Worm (Caenorhabditis elegans): Measurements from ENCODE around the gene F58E6.5.

F58E6.5 gene

ce11 chrV:9740858-9741257 is 13.5 kb downstream of the F58E6.5 start, which contains the start of gene sta-2 (continued):
- peak; percentile 80 for TF ChIP-seq blmp-1 (tag; optimal IDR thresholded peaks at IDR 0.05; ENCODE audit: insufficient read depth)
- TF ChIP-seq lsy-2 (tag; optimal IDR thresholded peaks at IDR 0.05), result no peak
- no peak for TF ChIP-seq ama-1 (optimal IDR thresholded peaks at IDR 0.05)
- TF ChIP-seq ceh-82 (tag; optimal IDR thresholded peaks at IDR 0.05), result no peak
- no peak for TF ChIP-seq mab-5 (tag; optimal IDR thresholded peaks at IDR 0.05)
- no peak for TF ChIP-seq nhr-12 (tag; optimal IDR thresholded peaks at IDR 0.05)
- no peak for TF ChIP-seq F13H6.1 (tag; optimal IDR thresholded peaks at IDR 0.05)

DNA sequence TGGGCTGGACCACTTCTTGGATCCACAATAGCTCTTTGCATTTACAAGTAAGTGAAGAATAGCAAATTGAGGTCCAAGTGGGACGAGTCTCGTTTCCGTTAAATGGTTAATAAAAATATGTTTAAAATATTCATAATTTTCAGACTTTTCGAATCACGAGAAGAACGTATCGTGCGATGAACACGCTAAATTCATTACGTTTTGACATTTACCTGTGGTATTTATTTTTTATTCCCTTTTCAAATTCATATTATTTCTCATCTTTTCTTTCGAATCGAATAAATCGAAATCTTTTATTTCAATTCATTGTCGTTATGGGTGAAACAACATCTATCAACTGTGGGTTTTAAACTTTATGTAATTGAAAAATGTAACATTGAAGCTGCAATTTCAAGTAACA is 15.0 kb downstream of the F58E6.5 start, which contains the start of gene marc-1:
marc-1 (plus strand) TSS at position 301 of the 400 bp plus-strand sequence.
- TF ChIP-seq nhr-77 (tag; optimal IDR thresholded peaks at IDR 0.05), result no peak

DNA sequence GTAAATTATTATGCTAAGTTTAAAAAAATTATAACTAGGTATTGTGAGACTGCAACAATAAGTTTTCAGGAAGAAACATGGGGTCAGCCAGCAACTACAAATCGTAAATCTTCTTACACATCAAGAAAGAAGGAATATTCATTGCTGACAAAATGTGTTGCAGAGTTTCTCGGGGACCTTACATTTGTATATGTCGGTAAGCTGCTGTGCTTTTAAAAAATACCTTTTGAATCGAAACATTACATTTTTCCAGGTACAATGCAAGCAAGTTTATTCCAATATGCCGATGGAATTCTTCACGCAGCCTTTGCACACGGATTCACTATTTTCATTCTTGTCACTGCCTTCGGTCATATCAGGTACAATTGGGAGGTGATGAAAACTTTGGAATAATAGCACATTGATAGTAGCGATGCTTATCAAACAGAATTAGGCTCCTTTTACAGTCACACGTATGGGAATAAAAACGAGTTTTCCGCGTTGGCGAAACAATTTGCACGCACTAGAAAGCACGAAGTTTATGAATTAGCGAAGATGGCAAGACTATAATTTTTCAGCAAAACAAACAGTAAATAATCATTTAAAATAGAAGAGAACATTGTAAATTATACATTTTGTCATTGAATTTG is 16.2 kb downstream of the F58E6.5 start:
- TF ChIP-seq nhr-77 (tag; optimal IDR thresholded peaks at IDR 0.05) (no peak), F13H6.1 (tag; optimal IDR thresholded peaks at IDR 0.05) (no peak), unc-55 (GFP tag; optimal IDR thresholded peaks at IDR 0.05) (no peak), unc-62 (GFP tag; optimal IDR thresholded peaks at IDR 0.05) (no peak), ZK546.5 (tag; optimal IDR thresholded peaks at IDR 0.05) (no peak), aly-2 (tag; optimal IDR thresholded peaks at IDR 0.05) (no peak), elt-1 (tag; optimal IDR thresholded peaks at IDR 0.05) (no peak), gmeb-1 (tag; optimal IDR thresholded peaks at IDR 0.05) (no peak), sma-9 (GFP tag; optimal IDR thresholded peaks at IDR 0.05) (peak; percentile 24), sma-9 (tag; optimal IDR thresholded peaks at IDR 0.05) (no peak), elt-3 (tag; optimal IDR thresholded peaks at IDR 0.05) (no peak), snpc-4 (tag; optimal IDR thresholded peaks at IDR 0.05) (no peak), fos-1 (tag; optimal IDR thresholded peaks at IDR 0.05) (peak; percentile 71), ztf-11 (tag; optimal IDR thresholded peaks at IDR 0.05) (no peak), crh-2 (tag; optimal IDR thresholded peaks at IDR 0.05) (peak; percentile 18)

- TF ChIP-seq dmd-4 (tag; optimal IDR thresholded peaks at IDR 0.05) (no peak), sma-3 (GFP tag; optimal IDR thresholded peaks at IDR 0.05) (no peak), crh-2 (tag; optimal IDR thresholded peaks at IDR 0.05) (peak; percentile 25), fos-1 (tag; optimal IDR thresholded peaks at IDR 0.05) (peak; percentile 78)
Observed at ce11 chrV:9737287-9737686, 17.1 kb downstream of the F58E6.5 start, which contains the start of gene aqp-4. Gene aqp-4, plus strand, starts transcription at chrV:9737556.

ce11 chrV:9733920-9734454 is 20.4 kb downstream of the F58E6.5 start, which contains the start of gene cal-7:
Gene cal-7, plus strand, starts transcription at chrV:9734103.
- TF ChIP-seq Y55F3AM.14 (GFP tag; optimal IDR thresholded peaks at IDR 0.05) (no peak), lin-11 (tag; optimal IDR thresholded peaks at IDR 0.05) (no peak), unc-39 (tag; optimal IDR thresholded peaks at IDR 0.05) (no peak), R02D3.7 (tag; optimal IDR thresholded peaks at IDR 0.05) (no peak), sma-3 (GFP tag; optimal IDR thresholded peaks at IDR 0.05) (peak; percentile 24), lsy-2 (tag; optimal IDR thresholded peaks at IDR 0.05) (peak in 1 of 2 experiments; percentile 30)

ce11 chrV:9731852-9732251 is 22.5 kb downstream of the F58E6.5 start:
- TF ChIP-seq gmeb-1 (tag; optimal IDR thresholded peaks at IDR 0.05) (no peak), ztf-1 (GFP tag; conservative IDR thresholded peaks at IDR 0.05) (no peak), lin-39 (tag; optimal IDR thresholded peaks at IDR 0.05) (no peak), sem-4 (tag; optimal IDR thresholded peaks at IDR 0.05) (peak; percentile 32), nhr-6 (tag; optimal IDR thresholded peaks at IDR 0.05) (peak; percentile 32), unc-39 (tag; optimal IDR thresholded peaks at IDR 0.05) (no peak), C34F6.9 (tag; optimal IDR thresholded peaks at IDR 0.05) (peak; percentile 23), sma-9 (GFP tag; optimal IDR thresholded peaks at IDR 0.05) (peak; percentile 12), sma-9 (tag; optimal IDR thresholded peaks at IDR 0.05) (no peak), nhr-129 (tag; optimal IDR thresholded peaks at IDR 0.05) (peak; percentile 25), nhr-11 (tag; optimal IDR thresholded peaks at IDR 0.05) (no peak), unc-55 (GFP tag; optimal IDR thresholded peaks at IDR 0.05) (peak; percentile 8), blmp-1 (tag; optimal IDR thresholded peaks at IDR 0.05; ENCODE audit: insufficient read depth) (no peak), crh-2 (tag; optimal IDR thresholded peaks at IDR 0.05) (peak; percentile 29), nhr-21 (tag; optimal IDR thresholded peaks at IDR 0.05) (peak; percentile 51), nhr-23 (tag; optimal IDR thresholded peaks at IDR 0.05) (no peak), ama-1 (optimal IDR thresholded peaks at IDR 0.05) (peak; percentile 5)

All from whole organism, L2 larva.